Fruit fly (Drosophila melanogaster) whole organism, embryonic: ENCODE results near the gene CG1774.
A peak's percentile ranks its signal among the peaks of the same experiment; 100 is the strongest.

ENCODE experiments used
- BEAF-32 ChIP-seq: fragments of 200-800 bp; sonication (Bioruptor generic); optimal IDR thresholded peaks from 3 replicates; lab custom pipeline; 2017; ENCODE audit warnings: missing biosample characterization, missing genetic modification characterization, mild to moderate bottlenecking, moderate library complexity, missing genetic modification reagents
- CG11723 ChIP-seq: fragments of 200-800 bp; sonication (Bioruptor generic); optimal IDR thresholded peaks from 2 replicates; lab custom pipeline; 2017; ENCODE audit warnings: missing biosample characterization, mild to moderate bottlenecking, missing genetic modification characterization
- CG12391 ChIP-seq: fragments of 200-800 bp; sonication (Bioruptor generic); optimal IDR thresholded peaks from 3 replicates; lab custom pipeline; 2018; ENCODE audit warnings: missing biosample characterization, mild to moderate bottlenecking, missing genetic modification characterization, moderate library complexity
- CG14710 ChIP-seq: fragments of 200-800 bp; sonication (Bioruptor generic); optimal IDR thresholded peaks from 3 replicates; lab custom pipeline; 2019; ENCODE audit warnings: missing biosample characterization, mild to moderate bottlenecking, missing genetic modification characterization, moderate library complexity
- CG1603 ChIP-seq: fragments of 200-800 bp; sonication (Bioruptor generic); optimal IDR thresholded peaks from 2 replicates; lab custom pipeline; 2019; ENCODE audit warnings: missing biosample characterization, mild to moderate bottlenecking, missing genetic modification characterization, moderate library complexity
- CG2116 ChIP-seq: fragments of 200-800 bp; sonication (Bioruptor generic); optimal IDR thresholded peaks from 3 replicates; lab custom pipeline; 2018; ENCODE audit warnings: missing biosample characterization, mild to moderate bottlenecking, missing genetic modification characterization
- CG2202 ChIP-seq: fragments of 200-800 bp; sonication (Bioruptor generic); optimal IDR thresholded peaks from 2 replicates; lab custom pipeline; 2018; ENCODE audit warnings: missing biosample characterization, mild to moderate bottlenecking, missing genetic modification characterization
- CG2712 ChIP-seq: fragments of 200-800 bp; optimal IDR thresholded peaks from 3 replicates; lab custom pipeline; 2019; ENCODE audit warnings: missing biosample characterization, mild to moderate bottlenecking, missing genetic modification characterization, moderate library complexity
- CG42726 ChIP-seq: fragments of 200-800 bp; sonication (Bioruptor generic); IDR thresholded peaks from 2 replicates; pipeline ENCODE4 v1.3.6; 2022; ENCODE audit warnings: missing biosample characterization, missing genetic modification characterization; ENCODE audit not compliant: partially characterized antibody
- CG6272 ChIP-seq: fragments of 200-800 bp; sonication (Bioruptor generic); IDR thresholded peaks from 2 replicates; pipeline ENCODE4 v1.3.6; 2022; ENCODE audit warnings: missing biosample characterization, missing genetic modification characterization
- CG6791 ChIP-seq: fragments of 200-800 bp; sonication (Bioruptor generic); IDR thresholded peaks from 3 replicates; pipeline ENCODE4 v1.3.6; 2022; ENCODE audit warnings: missing biosample characterization, missing genetic modification characterization; ENCODE audit not compliant: partially characterized antibody
- CG7963 ChIP-seq: fragments of 200-800 bp; sonication (Bioruptor generic); IDR thresholded peaks from 3 replicates; pipeline ENCODE4 v1.3.6; 2022; ENCODE audit warnings: missing biosample characterization, missing genetic modification characterization; ENCODE audit not compliant: partially characterized antibody
- CG8290 ChIP-seq, 3 experiments: fragments of 200-800 bp; sonication (Bioruptor generic); optimal IDR thresholded peaks; 2 replicates each; lab custom pipeline; 2016 to 2019; ENCODE audit warnings: missing biosample characterization in 3 of 3, missing genetic modification characterization in 3 of 3, mild to moderate bottlenecking in 2 of 3, moderate library complexity in 1 of 3
- CG9727 ChIP-seq: fragments of 200-800 bp; sonication (Bioruptor generic); optimal IDR thresholded peaks from 3 replicates; lab custom pipeline; 2017; ENCODE audit warnings: missing biosample characterization, mild to moderate bottlenecking, missing genetic modification characterization
- Camta ChIP-seq: fragments of 200-800 bp; sonication (Bioruptor generic); optimal IDR thresholded peaks from 2 replicates; lab custom pipeline; 2016; ENCODE audit warnings: missing biosample characterization, missing genetic modification characterization
- CoRest ChIP-seq: fragments of 200-800 bp; sonication (Bioruptor generic); optimal IDR thresholded peaks from 3 replicates; lab custom pipeline; 2018; ENCODE audit warnings: missing biosample characterization, mild to moderate bottlenecking, missing genetic modification characterization, moderate library complexity
- Dll ChIP-seq: fragments of 200-800 bp; sonication (Bioruptor generic); IDR thresholded peaks from 4 replicates; pipeline ENCODE4 v1.3.6; 2022; ENCODE audit warnings: missing biosample characterization, missing genetic modification characterization; ENCODE audit not compliant: partially characterized antibody
- E2f2 ChIP-seq: fragments of 200-800 bp; sonication (Bioruptor generic); IDR thresholded peaks from 2 replicates; pipeline ENCODE4 v1.3.6; 2022; ENCODE audit warnings: missing biosample characterization, missing genetic modification characterization
- HmgD ChIP-seq: fragments of 200-800 bp; sonication (Bioruptor generic); optimal IDR thresholded peaks from 3 replicates; lab custom pipeline; 2016; ENCODE audit warnings: missing biosample characterization, missing genetic modification characterization
- MESR4 ChIP-seq: fragments of 200-800 bp; sonication (Bioruptor generic); optimal IDR thresholded peaks from 2 replicates; lab custom pipeline; 2018; ENCODE audit warnings: missing biosample characterization, mild to moderate bottlenecking, missing genetic modification characterization, moderate library complexity
- Med ChIP-seq: fragments of 200-800 bp; sonication (Bioruptor generic); peaks from one replicate; lab custom pipeline; 2016; ENCODE audit warnings: missing biosample characterization, missing genetic modification characterization, mild to moderate bottlenecking, inconsistent platforms, moderate library complexity
- Pdp1 ChIP-seq, 2 experiments: fragments of 200-800 bp; sonication (Bioruptor generic); optimal IDR thresholded peaks; 3 replicates each; lab custom pipeline; 2016; ENCODE audit warnings: missing biosample characterization in 2 of 2, missing genetic modification characterization in 2 of 2, mild to moderate bottlenecking in 1 of 2, moderate library complexity in 1 of 2
- Sin3A ChIP-seq: fragments of >200 bp; optimal IDR thresholded peaks from 2 replicates; lab custom pipeline; 2018
- Spps ChIP-seq: fragments of 200-800 bp; sonication (Bioruptor generic); optimal IDR thresholded peaks from 2 replicates; lab custom pipeline; 2018; ENCODE audit warnings: missing biosample characterization, mild to moderate bottlenecking, missing genetic modification characterization
- Sry-β ChIP-seq: fragments of 200-800 bp; sonication (Bioruptor generic); optimal IDR thresholded peaks from 2 replicates; lab custom pipeline; 2018; ENCODE audit warnings: missing biosample characterization, mild to moderate bottlenecking, missing genetic modification characterization, moderate library complexity
- Sry-δ ChIP-seq: fragments of 200-800 bp; sonication (Bioruptor generic); optimal IDR thresholded peaks from 2 replicates; lab custom pipeline; 2016; ENCODE audit warnings: missing biosample characterization, missing genetic modification characterization
- YL-1 ChIP-seq: fragments of 200-800 bp; sonication (Bioruptor generic); optimal IDR thresholded peaks from 3 replicates; lab custom pipeline; 2017; ENCODE audit warnings: missing biosample characterization, mild to moderate bottlenecking, missing genetic modification characterization
- ato ChIP-seq: fragments of 200-800 bp; sonication (Bioruptor generic); IDR thresholded peaks from 2 replicates; pipeline ENCODE4 v1.3.6; 2022; ENCODE audit warnings: missing biosample characterization, missing genetic modification characterization; ENCODE audit not compliant: partially characterized antibody
- bab2 ChIP-seq: fragments of 200-800 bp; sonication (Bioruptor generic); optimal IDR thresholded peaks from 2 replicates; lab custom pipeline; 2016; ENCODE audit warnings: missing biosample characterization, missing genetic modification characterization
- bbx ChIP-seq: fragments of 200-800 bp; sonication (Bioruptor generic); IDR thresholded peaks from 2 replicates; pipeline ENCODE4 v1.3.6; 2022; ENCODE audit warnings: missing biosample characterization, missing genetic modification characterization; ENCODE audit not compliant: partially characterized antibody
- cg ChIP-seq: fragments of 200-800 bp; sonication (Bioruptor generic); optimal IDR thresholded peaks from 3 replicates; lab custom pipeline; 2019; ENCODE audit warnings: missing biosample characterization, mild to moderate bottlenecking, missing genetic modification characterization, moderate library complexity
- dan ChIP-seq: fragments of 200-800 bp; sonication (Bioruptor generic); IDR thresholded peaks from 2 replicates; pipeline ENCODE4 v1.3.6; 2022; ENCODE audit warnings: missing biosample characterization, missing genetic modification characterization
- ems ChIP-seq: fragments of 200-800 bp; sonication (Bioruptor generic); optimal IDR thresholded peaks from 3 replicates; lab custom pipeline; 2016; ENCODE audit warnings: missing biosample characterization, missing genetic modification characterization
- fd102C ChIP-seq: fragments of 200-800 bp; sonication (Bioruptor generic); optimal IDR thresholded peaks from 2 replicates; lab custom pipeline; 2018; ENCODE audit warnings: missing biosample characterization, mild to moderate bottlenecking, missing genetic modification characterization, moderate library complexity
- gfzf ChIP-seq: fragments of 200-800 bp; sonication (Bioruptor generic); optimal IDR thresholded peaks from 2 replicates; lab custom pipeline; 2016; ENCODE audit warnings: missing biosample characterization, mild to moderate bottlenecking, missing genetic modification characterization, moderate library complexity
- grn ChIP-seq: fragments of 200-800 bp; sonication (Bioruptor generic); optimal IDR thresholded peaks from 3 replicates; lab custom pipeline; 2017; ENCODE audit warnings: missing biosample characterization, missing genetic modification characterization
- hbn ChIP-seq: fragments of 200-800 bp; sonication (Bioruptor generic); IDR thresholded peaks from 2 replicates; pipeline ENCODE4 v1.3.6; 2022; ENCODE audit warnings: missing biosample characterization, missing genetic modification characterization; ENCODE audit not compliant: partially characterized antibody
- inv ChIP-seq: fragments of 200-800 bp; sonication (Bioruptor generic); IDR thresholded peaks from 2 replicates; pipeline ENCODE4 v1.3.6; 2022; ENCODE audit warnings: missing biosample characterization, missing genetic modification characterization; ENCODE audit not compliant: partially characterized antibody
- knrl ChIP-seq: fragments of 200-800 bp; sonication (Bioruptor generic); IDR thresholded peaks from 3 replicates; pipeline ENCODE4 v1.3.6; 2022; ENCODE audit warnings: missing biosample characterization, missing genetic modification characterization; ENCODE audit not compliant: partially characterized antibody
- lbe ChIP-seq: fragments of 200-800 bp; sonication (Bioruptor generic); optimal IDR thresholded peaks from 2 replicates; lab custom pipeline; 2016; ENCODE audit warnings: missing biosample characterization, mild to moderate bottlenecking, missing genetic modification characterization
- lilli ChIP-seq: fragments of 200-800 bp; sonication (Bioruptor generic); optimal IDR thresholded peaks from 3 replicates; lab custom pipeline; 2016; ENCODE audit warnings: missing biosample characterization, missing genetic modification characterization
- nmo ChIP-seq: fragments of 200-800 bp; sonication (Bioruptor generic); optimal IDR thresholded peaks from 2 replicates; lab custom pipeline; 2018; ENCODE audit warnings: missing biosample characterization, mild to moderate bottlenecking, missing genetic modification characterization, moderate library complexity
- p53 ChIP-seq: fragments of 200-800 bp; sonication (Bioruptor generic); optimal IDR thresholded peaks from 2 replicates; lab custom pipeline; 2016; ENCODE audit warnings: missing biosample characterization, missing genetic modification characterization
- pros ChIP-seq: fragments of 200-800 bp; sonication (Bioruptor generic); optimal IDR thresholded peaks from 3 replicates; lab custom pipeline; 2019; ENCODE audit warnings: missing biosample characterization, mild to moderate bottlenecking, missing genetic modification characterization, moderate library complexity
- sna ChIP-seq: fragments of 200-800 bp; sonication (Bioruptor generic); IDR thresholded peaks from 2 replicates; pipeline ENCODE4 v1.3.6; 2022; ENCODE audit warnings: missing biosample characterization, missing genetic modification characterization; ENCODE audit not compliant: partially characterized antibody
- stwl ChIP-seq: fragments of 200-800 bp; sonication (Bioruptor generic); optimal IDR thresholded peaks from 3 replicates; lab custom pipeline; 2018; ENCODE audit warnings: missing biosample characterization, mild to moderate bottlenecking, missing genetic modification characterization, moderate library complexity
- unc-4 ChIP-seq: fragments of 200-800 bp; sonication (Bioruptor generic); IDR thresholded peaks from 2 replicates; pipeline ENCODE4 v1.3.6; 2022; ENCODE audit warnings: missing biosample characterization, missing genetic modification characterization; ENCODE audit not compliant: partially characterized antibody
- zfh2 ChIP-seq: fragments of 200-800 bp; sonication (Bioruptor generic); optimal IDR thresholded peaks from 2 replicates; lab custom pipeline; 2016; ENCODE audit warnings: missing biosample characterization, missing genetic modification characterization

Gene CG1774

dm6 chr3R:31571885-31572292 is 20.7 kb upstream of the CG1774 start, which contains the start of gene gammaCOP (continued):
- TF ChIP-seq lbe (GFP tag; lab: Kevin White, UChicago) (peak; percentile 11), lilli (GFP tag; lab: Kevin White, UChicago) (peak; percentile 14), CG7963 (GFP tag; lab: Robert Waterston, UW) (peak; percentile 69; the same call in 1 of the 3 replicates), bbx (GFP tag; lab: Robert Waterston, UW) (peak; percentile 81), CG2712 (tag; lab: Kevin White, UChicago) (peak; percentile 36), nmo (GFP tag; lab: Kevin White, UChicago) (peak; percentile 53), BEAF-32 (GFP tag; lab: Kevin White, UChicago) (peak; percentile 87), MESR4 (peak; percentile 95), HmgD (GFP tag; lab: Kevin White, UChicago) (peak; percentile 17), hbn (GFP tag; lab: Robert Waterston, UW) (peak; percentile 90), E2f2 (peak; percentile 91), unc-4 (peak; percentile 94), CG11723 (GFP tag; lab: Kevin White, UChicago) (no peak), sna (GFP tag; lab: Robert Waterston, UW) (peak; percentile 97), CG2202 (tag; lab: Kevin White, UChicago) (no peak), bab2 (GFP tag; lab: Kevin White, UChicago) (peak; percentile 31), Dll (GFP tag; lab: Robert Waterston, UW) (peak; percentile 98), YL-1 (GFP tag; lab: Kevin White, UChicago) (peak; percentile 68), CG8290 (GFP tag; optimal IDR thresholded peaks at IDR 0.05; lab: Kevin White, UChicago) (peak; percentile 21), CG8290 (tag; optimal IDR thresholded peaks at IDR 0.05; lab: Kevin White, UChicago) (no peak), CG6272 (GFP tag; lab: Robert Waterston, UW) (no peak), stwl (tag; lab: Kevin White, UChicago) (peak; percentile 40), ems (GFP tag; lab: Kevin White, UChicago) (peak; percentile 15), CG2116 (GFP tag; lab: Kevin White, UChicago) (peak; percentile 89), ato (GFP tag; lab: Robert Waterston, UW) (peak; percentile 76), Camta (GFP tag; lab: Kevin White, UChicago) (no peak), Sry-β (peak; percentile 59), CoRest (peak; percentile 26), Sry-δ (GFP tag; lab: Kevin White, UChicago) (peak; percentile 83), Spps (tag; lab: Kevin White, UChicago) (peak; percentile 16), p53 (GFP tag; lab: Kevin White, UChicago) (peak; percentile 30), CG42726 (GFP tag; lab: Robert Waterston, UW) (peak; percentile 34; the same call in 1 of the 2 replicates), gfzf (GFP tag; lab: Kevin White, UChicago) (peak; percentile 28), CG12391 (tag; lab: Kevin White, UChicago) (peak; percentile 16), dan (GFP tag; lab: Robert Waterston, UW) (no peak), CG14710 (tag; lab: Kevin White, UChicago) (peak; percentile 50), CG6791 (GFP tag; lab: Robert Waterston, UW) (peak; percentile 78; the same call in 2 of the 3 replicates), grn (GFP tag; lab: Kevin White, UChicago) (peak; percentile 75), Sin3A (lab: Kevin White, UChicago) (peak; percentile 37), pros (no peak), zfh2 (GFP tag; lab: Kevin White, UChicago) (peak; percentile 2), CG9727 (GFP tag; lab: Kevin White, UChicago) (peak; percentile 9), knrl (peak; percentile 90), fd102C (GFP tag; lab: Kevin White, UChicago) (no peak), Med (GFP tag; lab: Kevin White, UChicago) (peak; percentile 79), Pdp1 (GFP tag; optimal IDR thresholded peaks at IDR 0.05; lab: Kevin White, UChicago) (peak in 1 of 2 experiments; percentile 40), inv (GFP tag; lab: Robert Waterston, UW) (peak; percentile 85), CG1603 (tag; lab: Kevin White, UChicago) (no peak), cg (GFP tag; lab: Kevin White, UChicago) (peak; percentile 25)
